Worm (Caenorhabditis elegans) whole organism, late embryonic: Measurements from ENCODE around the gene F13D12.5.
A peak's percentile ranks its signal among the peaks of the same experiment; 100 is the strongest.

Experiments
- C08G9.2 ChIP-seq: sonication (generic microtip); optimal IDR thresholded peaks from 2 replicates; lab custom pipeline; 2016; ENCODE audit warnings: mild to moderate bottlenecking, missing genetic modification characterization, moderate library complexity, missing compliant biosample characterization
- F13H6.1 ChIP-seq: sonication (generic microtip); optimal IDR thresholded peaks from 2 replicates; lab custom pipeline; 2016; ENCODE audit warnings: missing genetic modification characterization, missing compliant biosample characterization
- T23F11.4 ChIP-seq: fragments of 200-800 bp; sonication (Bioruptor generic); optimal IDR thresholded peaks from 2 replicates; lab custom pipeline; 2018; ENCODE audit warnings: mild to moderate bottlenecking, missing genetic modification characterization, missing compliant biosample characterization
- Y22D7AL.16 ChIP-seq: sonication (generic microtip); optimal IDR thresholded peaks from 2 replicates; lab custom pipeline; 2016; ENCODE audit warnings: missing genetic modification characterization, missing compliant biosample characterization
- ahr-1 ChIP-seq: sonication (generic microtip); optimal IDR thresholded peaks from 2 replicates; lab custom pipeline; 2016; ENCODE audit warnings: missing genetic modification characterization, missing compliant biosample characterization
- ama-1 ChIP-seq: fragments of 150-350 bp; optimal IDR thresholded peaks from 2 replicates; lab custom pipeline; 2014
- ceh-14 ChIP-seq: sonication (generic microtip); optimal IDR thresholded peaks from 2 replicates; lab custom pipeline; 2016; ENCODE audit warnings: missing genotype, missing genetic modification characterization, missing compliant biosample characterization
- ceh-18 ChIP-seq: sonication (generic microtip); optimal IDR thresholded peaks from 2 replicates; lab custom pipeline; 2016; ENCODE audit warnings: missing genetic modification characterization, missing compliant biosample characterization
- ceh-2 ChIP-seq: sonication (generic microtip); optimal IDR thresholded peaks from 2 replicates; lab custom pipeline; 2016; ENCODE audit warnings: missing genotype, missing genetic modification characterization, missing compliant biosample characterization
- ceh-22 ChIP-seq: sonication (generic microtip); optimal IDR thresholded peaks from 2 replicates; lab custom pipeline; 2017; ENCODE audit warnings: missing biosample characterization, missing genetic modification characterization
- ceh-9 ChIP-seq: sonication (generic microtip); optimal IDR thresholded peaks from 2 replicates; lab custom pipeline; 2016; ENCODE audit warnings: mild to moderate bottlenecking, missing genetic modification characterization, inconsistent platforms, missing compliant biosample characterization
- che-1 ChIP-seq: sonication (generic microtip); optimal IDR thresholded peaks from 2 replicates; lab custom pipeline; 2016; ENCODE audit warnings: mild to moderate bottlenecking, missing genetic modification characterization, missing compliant biosample characterization
- dmd-4 ChIP-seq: sonication (generic microtip); optimal IDR thresholded peaks from 2 replicates; lab custom pipeline; 2016; ENCODE audit warnings: borderline replicate concordance, missing genetic modification characterization, missing compliant biosample characterization
- dve-1 ChIP-seq: sonication (generic microtip); optimal IDR thresholded peaks from 2 replicates; lab custom pipeline; 2017; ENCODE audit warnings: antibody characterized with exemption, mild to moderate bottlenecking, missing genetic modification characterization, missing compliant biosample characterization
- elt-4 ChIP-seq: sonication (generic microtip); optimal IDR thresholded peaks from 2 replicates; lab custom pipeline; 2016; ENCODE audit warnings: missing genetic modification characterization, missing compliant biosample characterization
- ets-4 ChIP-seq: sonication (generic microtip); optimal IDR thresholded peaks from 2 replicates; lab custom pipeline; 2016; ENCODE audit warnings: missing genetic modification characterization, missing compliant biosample characterization
- fax-1 ChIP-seq: sonication (generic microtip); optimal IDR thresholded peaks from 2 replicates; lab custom pipeline; 2016; ENCODE audit warnings: missing genotype, missing genetic modification characterization, missing compliant biosample characterization
- fkh-10 ChIP-seq: fragments of 150-350 bp; optimal IDR thresholded peaks from 2 replicates; lab custom pipeline; 2014; ENCODE audit warnings: missing biosample characterization, missing genetic modification reagents, missing genetic modification characterization
- gmeb-2 ChIP-seq: sonication (generic microtip); optimal IDR thresholded peaks from 2 replicates; lab custom pipeline; 2016; ENCODE audit warnings: missing genetic modification characterization, inconsistent platforms, missing compliant biosample characterization
- hlh-15 ChIP-seq: sonication (generic microtip); optimal IDR thresholded peaks from 2 replicates; lab custom pipeline; 2016; ENCODE audit warnings: missing genetic modification characterization, missing compliant biosample characterization
- hlh-30 ChIP-seq: sonication (generic microtip); optimal IDR thresholded peaks from 2 replicates; lab custom pipeline; 2017; ENCODE audit warnings: antibody characterized with exemption, missing genetic modification characterization, missing compliant biosample characterization; ENCODE audit not compliant: insufficient read depth
- lin-11 ChIP-seq: fragments of 200-800 bp; sonication (Bioruptor generic); optimal IDR thresholded peaks from 2 replicates; lab custom pipeline; 2018; ENCODE audit warnings: mild to moderate bottlenecking, missing genetic modification characterization, missing compliant biosample characterization
- madf-2 ChIP-seq: sonication (generic microtip); optimal IDR thresholded peaks from 2 replicates; lab custom pipeline; 2017; ENCODE audit warnings: missing genetic modification characterization, missing compliant biosample characterization
- nfya-1 ChIP-seq: sonication (generic microtip); optimal IDR thresholded peaks from 2 replicates; lab custom pipeline; 2017; ENCODE audit warnings: missing genetic modification characterization, mild to moderate bottlenecking, missing compliant biosample characterization, antibody characterized with exemption, moderate library complexity
- nhr-11 ChIP-seq: fragments of 150-350 bp; optimal IDR thresholded peaks from 2 replicates; lab custom pipeline; 2014; ENCODE audit warnings: missing biosample characterization, missing genetic modification characterization
- nhr-232 ChIP-seq: sonication (generic microtip); optimal IDR thresholded peaks from 2 replicates; lab custom pipeline; 2016; ENCODE audit warnings: missing genetic modification characterization, missing compliant biosample characterization
- odd-2 ChIP-seq: sonication (generic microtip); optimal IDR thresholded peaks from 2 replicates; lab custom pipeline; 2017; ENCODE audit warnings: antibody characterized with exemption, mild to moderate bottlenecking, missing genetic modification characterization, missing compliant biosample characterization
- pat-9 ChIP-seq: fragments of 200-800 bp; sonication (Bioruptor generic); optimal IDR thresholded peaks from 2 replicates; lab custom pipeline; 2018; ENCODE audit warnings: mild to moderate bottlenecking, missing genetic modification characterization, moderate library complexity, missing compliant biosample characterization
- pax-1 ChIP-seq: fragments of 150-350 bp; optimal IDR thresholded peaks from 2 replicates; lab custom pipeline; 2014; ENCODE audit warnings: missing biosample characterization, missing genetic modification characterization
- pha-2 ChIP-seq: sonication (generic microtip); optimal IDR thresholded peaks from 2 replicates; lab custom pipeline; 2017; ENCODE audit warnings: mild to moderate bottlenecking, missing genetic modification characterization, missing compliant biosample characterization
- pha-4 ChIP-seq: fragments of 150-350 bp; optimal IDR thresholded peaks from 2 replicates; lab custom pipeline; 2018; ENCODE audit warnings: missing biosample characterization, missing genetic modification reagents, missing genetic modification characterization
- pqm-1 ChIP-seq: sonication (generic microtip); optimal IDR thresholded peaks from 2 replicates; lab custom pipeline; 2016; ENCODE audit warnings: missing genetic modification characterization, missing compliant biosample characterization
- pros-1 ChIP-seq: fragments of 150-350 bp; optimal IDR thresholded peaks from 2 replicates; lab custom pipeline; 2014; ENCODE audit warnings: missing biosample characterization, missing genetic modification reagents, missing genetic modification characterization
- ref-2 ChIP-seq: sonication (generic microtip); optimal IDR thresholded peaks from 2 replicates; lab custom pipeline; 2016; ENCODE audit warnings: missing genetic modification characterization, missing compliant biosample characterization
- rnt-1 ChIP-seq: sonication (generic microtip); optimal IDR thresholded peaks from 2 replicates; lab custom pipeline; 2016; ENCODE audit warnings: missing genetic modification characterization, missing compliant biosample characterization
- sdc-2 ChIP-seq: sonication (generic microtip); optimal IDR thresholded peaks from 2 replicates; lab custom pipeline; 2016; ENCODE audit warnings: missing genotype, missing genetic modification characterization, missing compliant biosample characterization
- sox-4 ChIP-seq: sonication (generic microtip); optimal IDR thresholded peaks from 2 replicates; lab custom pipeline; 2017; ENCODE audit warnings: mild to moderate bottlenecking, missing genetic modification characterization, inconsistent platforms, missing compliant biosample characterization
- tbx-2 ChIP-seq: sonication (generic microtip); optimal IDR thresholded peaks from 2 replicates; lab custom pipeline; 2016; ENCODE audit warnings: missing genetic modification characterization, missing compliant biosample characterization
- ttx-3 ChIP-seq: sonication (generic microtip); optimal IDR thresholded peaks from 2 replicates; lab custom pipeline; 2016; ENCODE audit warnings: missing genetic modification reagents, missing genetic modification characterization, missing compliant biosample characterization
- unc-3 ChIP-seq, 2 experiments: fragments of 200-800 bp in 1 of 2; sonication (Bioruptor generic) in 1 of 2; sonication (generic microtip) in 1 of 2; conservative IDR thresholded peaks in 1 of 2; optimal IDR thresholded peaks in 1 of 2; 2 replicates each; pipeline versions ENCODE4 v1.3.6 to Lab custom; 2016 to 2022; ENCODE audit warnings: missing compliant biosample characterization in 2 of 2, missing genetic modification characterization in 2 of 2, missing genetic modification reagents in 1 of 2
- unc-42 ChIP-seq: sonication (generic microtip); optimal IDR thresholded peaks from 2 replicates; lab custom pipeline; 2016; ENCODE audit warnings: missing genotype, missing genetic modification characterization, missing compliant biosample characterization
- unc-86 ChIP-seq: sonication (generic microtip); optimal IDR thresholded peaks from 2 replicates; lab custom pipeline; 2016; ENCODE audit warnings: missing genetic modification characterization, missing compliant biosample characterization
- ztf-16 ChIP-seq: sonication (generic microtip); optimal IDR thresholded peaks from 2 replicates; lab custom pipeline; 2017; ENCODE audit warnings: missing genetic modification characterization, missing compliant biosample characterization

F13D12.5 gene

ce11 chrII:11746782-11747288 is 20.2 kb downstream of the F13D12.5 start (continued):
- TF ChIP-seq unc-3 (GFP tag; conservative IDR thresholded peaks at IDR 0.05; lab: Robert Waterston, UW), result no peak
- peak; percentile 56 for TF ChIP-seq unc-3 (tag; optimal IDR thresholded peaks at IDR 0.05; lab: Kevin White, UChicago)
- TF ChIP-seq ceh-2 (tag; lab: Kevin White, UChicago), result peak; percentile 16
- TF ChIP-seq gmeb-2 (tag; lab: Kevin White, UChicago), result peak; percentile 26
- no peak for TF ChIP-seq ceh-22 (tag; lab: Kevin White, UChicago)
- peak; percentile 91 for TF ChIP-seq ceh-18
- peak; percentile 44 for TF ChIP-seq rnt-1 (tag; lab: Kevin White, UChicago)
- no peak for TF ChIP-seq hlh-15 (tag; lab: Kevin White, UChicago)

ce11 chrII:11747889-11748288 is 21.3 kb downstream of the F13D12.5 start:
- TF ChIP-seq nfya-1 (tag; lab: Kevin White, UChicago), result peak; percentile 18
- TF ChIP-seq nhr-11 (tag; lab: Kevin White, UChicago), result no peak

DNA sequence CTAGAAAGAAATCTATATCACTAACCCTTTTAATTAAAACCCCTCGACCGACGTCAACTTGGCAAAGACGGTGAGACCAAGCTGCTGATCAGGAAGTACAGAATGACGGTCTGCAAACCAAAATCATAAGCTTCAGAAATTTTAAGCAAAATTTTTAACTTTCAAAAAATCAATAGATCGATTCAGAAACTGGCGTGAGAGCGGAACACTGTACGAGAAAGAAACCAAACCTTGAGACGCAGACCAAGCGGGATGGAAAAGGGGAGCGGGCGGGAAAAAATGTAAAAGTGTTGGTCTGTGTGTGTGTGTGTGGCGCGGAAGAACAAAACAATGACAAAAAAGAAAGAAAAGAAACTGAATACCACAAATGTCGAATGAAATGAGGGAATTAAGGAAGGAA is 21.9 kb downstream of the F13D12.5 start, which contains the start of the genes F44E5.17 and gpb-1:
Gene F44E5.17, minus strand, starts transcription at position 101 of the 400 bp plus-strand sequence.
Gene gpb-1, minus strand, starts transcription at position 118 of the 400 bp plus-strand sequence.
- TF ChIP-seq unc-42 (tag; lab: Kevin White, UChicago), result no peak
- no peak for TF ChIP-seq sdc-2 (tag; lab: Kevin White, UChicago)
- TF ChIP-seq ceh-22 (tag; lab: Kevin White, UChicago), result no peak
- TF ChIP-seq pqm-1, result no peak

- TF ChIP-seq fax-1 (tag; lab: Kevin White, UChicago) (peak; percentile 48), sox-4 (tag; lab: Kevin White, UChicago) (no peak), nfya-1 (tag; lab: Kevin White, UChicago) (peak; percentile 99), dmd-4 (tag; lab: Kevin White, UChicago) (peak; percentile 64), T23F11.4 (GFP tag; lab: Kevin White, UChicago) (peak; percentile 5), ztf-16 (peak; percentile 55), che-1 (tag; lab: Kevin White, UChicago) (peak; percentile 4), pha-4 (tag; lab: Kevin White, UChicago) (no peak), pqm-1 (peak; percentile 28), lin-11 (tag; lab: Kevin White, UChicago) (peak; percentile 30), tbx-2 (tag; lab: Kevin White, UChicago) (peak; percentile 90), fkh-10 (GFP tag; lab: Kevin White, UChicago) (no peak), odd-2 (tag; lab: Kevin White, UChicago) (no peak), rnt-1 (tag; lab: Kevin White, UChicago) (peak; percentile 89), pros-1 (tag; lab: Kevin White, UChicago) (peak; percentile 69), pha-2 (tag; lab: Kevin White, UChicago) (peak; percentile 61), unc-86 (tag; lab: Kevin White, UChicago) (peak; percentile 44), nhr-11 (tag; lab: Kevin White, UChicago) (no peak), ttx-3 (tag; lab: Kevin White, UChicago) (no peak), pax-1 (no peak), pat-9 (tag; lab: Kevin White, UChicago) (no peak), ahr-1 (tag; lab: Kevin White, UChicago) (peak; percentile 20), F13H6.1 (tag; lab: Kevin White, UChicago) (peak; percentile 82), ets-4 (peak; percentile 78), ref-2 (peak; percentile 89), Y22D7AL.16 (tag; lab: Kevin White, UChicago) (no peak), madf-2 (tag; lab: Kevin White, UChicago) (no peak), dve-1 (tag; lab: Kevin White, UChicago) (peak; percentile 77), C08G9.2 (tag; lab: Kevin White, UChicago) (peak; percentile 55), gmeb-2 (tag; lab: Kevin White, UChicago) (no peak), nhr-232 (tag; lab: Kevin White, UChicago) (no peak), elt-4 (peak; percentile 79), ama-1 (lab: Kevin White, UChicago) (no peak), unc-3 (GFP tag; conservative IDR thresholded peaks at IDR 0.05; lab: Robert Waterston, UW) (no peak), unc-3 (tag; optimal IDR thresholded peaks at IDR 0.05; lab: Kevin White, UChicago) (peak; percentile 70), ceh-14 (tag; lab: Kevin White, UChicago) (peak; percentile 83), hlh-30 (tag; lab: Kevin White, UChicago) (peak; percentile 68), ceh-9 (tag; lab: Kevin White, UChicago) (no peak)
Measured at ce11 chrII:11749490-11750172, 23.0 kb downstream of the F13D12.5 start.
